Worm (Caenorhabditis elegans): ENCODE data around the gene F55G7.1.

- TF ChIP-seq pha-4 (tag; optimal IDR thresholded peaks at IDR 0.05) = no peak
- TF ChIP-seq nhr-77 (tag; optimal IDR thresholded peaks at IDR 0.05) = no peak
Measured at ce11 chrX:11969554-11969953, 45.3 kb downstream of the F55G7.1 start.
